Worm (Caenorhabditis elegans) whole organism, L2 larva: ENCODE measurements around the gene egl-4.

Experiments
- blmp-1 ChIP-seq: sonication (generic microtip); optimal IDR thresholded peaks from 2 replicates; lab custom pipeline; 2017; ENCODE audit warnings: missing genetic modification characterization, mild to moderate bottlenecking, missing compliant biosample characterization, antibody characterized with exemption, moderate library complexity; ENCODE audit not compliant: insufficient read depth
- ceh-82 ChIP-seq: fragments of 150-350 bp; optimal IDR thresholded peaks from 2 replicates; lab custom pipeline; 2014; ENCODE audit warnings: missing biosample characterization, missing genetic modification characterization
- egl-27 ChIP-seq: sonication (generic microtip); optimal IDR thresholded peaks from 3 replicates; lab custom pipeline; 2017; ENCODE audit warnings: missing biosample characterization, missing genetic modification reagents, missing genetic modification characterization
- lin-13 ChIP-seq: fragments of 150-350 bp; optimal IDR thresholded peaks from 2 replicates; lab custom pipeline; 2014; ENCODE audit warnings: missing biosample characterization, missing genetic modification reagents, missing genetic modification characterization
- mdl-1 ChIP-seq, 2 experiments: fragments of 150-350 bp in 1 of 2; sonication (generic microtip) in 1 of 2; optimal IDR thresholded peaks; 2 replicates each; lab custom pipeline; 2017; ENCODE audit warnings: missing biosample characterization in 2 of 2, missing genetic modification characterization in 2 of 2
- nhr-77 ChIP-seq: fragments of 150-350 bp; optimal IDR thresholded peaks from 2 replicates; lab custom pipeline; 2014; ENCODE audit warnings: missing biosample characterization, missing genetic modification characterization
- snpc-4 ChIP-seq: fragments of 150-350 bp; optimal IDR thresholded peaks from 2 replicates; lab custom pipeline; 2014; ENCODE audit warnings: missing biosample characterization, missing genetic modification characterization
- unc-62 ChIP-seq: fragments of 150-350 bp; optimal IDR thresholded peaks from 2 replicates; lab custom pipeline; 2014; ENCODE audit warnings: missing biosample characterization, missing genetic modification reagents, missing genetic modification characterization
- zag-1 ChIP-seq: fragments of 150-350 bp; optimal IDR thresholded peaks from 2 replicates; lab custom pipeline; 2014; ENCODE audit warnings: missing biosample characterization, missing genetic modification characterization

- no peak for TF ChIP-seq snpc-4 (tag; lab: Kevin White, UChicago)
- no peak for TF ChIP-seq nhr-77 (tag; lab: Kevin White, UChicago)
- no peak for TF ChIP-seq lin-13 (GFP tag; lab: Kevin White, UChicago)
- TF ChIP-seq zag-1 = no peak
- no peak for TF ChIP-seq blmp-1 (tag; lab: Kevin White, UChicago)
- TF ChIP-seq egl-27 (tag; lab: Kevin White, UChicago) = no peak
- TF ChIP-seq ceh-82 (tag; lab: Kevin White, UChicago) = no peak
- TF ChIP-seq mdl-1 (tag; optimal IDR thresholded peaks at IDR 0.05; lab: Kevin White, UChicago) = no peak
- no peak for TF ChIP-seq unc-62 (GFP tag; lab: Kevin White, UChicago)
Observed at ce11 chrIV:1924178-1924577, 76.3 kb downstream of the egl-4 start.
